Worm (Caenorhabditis elegans) whole organism, late embryonic: ENCODE measurements around the gene cpg-23.

Experiments
- ceh-19 ChIP-seq: fragments of 200-800 bp; sonication (Bioruptor generic); optimal IDR thresholded peaks from 2 replicates; lab custom pipeline; 2018; ENCODE audit warnings: mild to moderate bottlenecking, missing genetic modification characterization, missing compliant biosample characterization
- ceh-48 ChIP-seq: sonication (generic microtip); optimal IDR thresholded peaks from 2 replicates; lab custom pipeline; 2016; ENCODE audit warnings: missing genetic modification characterization, inconsistent platforms, missing compliant biosample characterization
- pax-1 ChIP-seq: fragments of 150-350 bp; optimal IDR thresholded peaks from 2 replicates; lab custom pipeline; 2014; ENCODE audit warnings: missing biosample characterization, missing genetic modification characterization
- pha-4 ChIP-seq: fragments of 150-350 bp; optimal IDR thresholded peaks from 2 replicates; lab custom pipeline; 2018; ENCODE audit warnings: missing biosample characterization, missing genetic modification reagents, missing genetic modification characterization
- sox-4 ChIP-seq: sonication (generic microtip); optimal IDR thresholded peaks from 2 replicates; lab custom pipeline; 2017; ENCODE audit warnings: mild to moderate bottlenecking, missing genetic modification characterization, inconsistent platforms, missing compliant biosample characterization

DNA sequence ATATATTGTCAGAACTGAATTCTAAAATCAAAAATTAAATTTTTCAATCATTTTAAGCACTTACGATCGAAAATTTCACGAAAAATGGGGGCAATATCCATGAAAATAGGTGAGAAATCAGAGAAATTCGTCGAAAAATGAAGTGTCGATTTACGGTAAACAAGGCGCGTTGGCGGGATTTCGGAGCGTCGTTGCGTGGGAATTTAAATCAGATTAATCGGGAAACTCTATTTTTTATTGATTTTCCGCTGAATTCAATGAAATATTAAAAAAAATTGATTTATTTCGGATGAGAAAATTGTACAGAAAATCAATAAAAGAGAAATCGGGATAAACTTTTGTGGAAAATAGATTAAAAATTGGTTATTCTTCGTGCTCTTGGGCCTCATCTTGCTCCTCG lies 21.3 kb upstream of the cpg-23 start, which contains the start of gene Y39B6A.13:
- TF ChIP-seq ceh-48 (tag; lab: Kevin White, UChicago) (peak; percentile 21), sox-4 (tag; lab: Kevin White, UChicago) (no peak), pax-1 (tag; lab: Kevin White, UChicago) (no peak), pha-4 (tag; lab: Kevin White, UChicago) (no peak), ceh-19 (GFP tag; lab: Kevin White, UChicago) (no peak)
